Worm (Caenorhabditis elegans) whole organism, late embryonic: ENCODE measurements around the gene nspc-16.

Experiments
- ceh-18 ChIP-seq: sonication (generic microtip); optimal IDR thresholded peaks from 2 replicates; lab custom pipeline; 2016; ENCODE audit warnings: missing genetic modification characterization, missing compliant biosample characterization
- ceh-22 ChIP-seq: sonication (generic microtip); optimal IDR thresholded peaks from 2 replicates; lab custom pipeline; 2017; ENCODE audit warnings: missing biosample characterization, missing genetic modification characterization
- ceh-24 ChIP-seq: sonication (generic microtip); optimal IDR thresholded peaks from 2 replicates; lab custom pipeline; 2016; ENCODE audit warnings: mild to moderate bottlenecking, missing genetic modification characterization, missing compliant biosample characterization
- ceh-31 ChIP-seq: sonication (generic microtip); optimal IDR thresholded peaks from 2 replicates; lab custom pipeline; 2016; ENCODE audit warnings: missing genetic modification characterization, missing compliant biosample characterization
- che-1 ChIP-seq: sonication (generic microtip); optimal IDR thresholded peaks from 2 replicates; lab custom pipeline; 2016; ENCODE audit warnings: mild to moderate bottlenecking, missing genetic modification characterization, missing compliant biosample characterization
- dve-1 ChIP-seq: sonication (generic microtip); optimal IDR thresholded peaks from 2 replicates; lab custom pipeline; 2017; ENCODE audit warnings: antibody characterized with exemption, mild to moderate bottlenecking, missing genetic modification characterization, missing compliant biosample characterization
- elt-2 ChIP-seq: sonication (generic microtip); optimal IDR thresholded peaks from 2 replicates; lab custom pipeline; 2016; ENCODE audit warnings: missing genetic modification reagents, missing genetic modification characterization, missing compliant biosample characterization
- elt-4 ChIP-seq: sonication (generic microtip); optimal IDR thresholded peaks from 2 replicates; lab custom pipeline; 2016; ENCODE audit warnings: missing genetic modification characterization, missing compliant biosample characterization
- fax-1 ChIP-seq: sonication (generic microtip); optimal IDR thresholded peaks from 2 replicates; lab custom pipeline; 2016; ENCODE audit warnings: missing genotype, missing genetic modification characterization, missing compliant biosample characterization
- hlh-13 ChIP-seq: fragments of 200-800 bp; sonication (Bioruptor generic); optimal IDR thresholded peaks from 2 replicates; lab custom pipeline; 2018; ENCODE audit warnings: mild to moderate bottlenecking, missing genetic modification characterization, missing compliant biosample characterization
- hlh-6 ChIP-seq: sonication (generic microtip); optimal IDR thresholded peaks from 2 replicates; lab custom pipeline; 2016; ENCODE audit warnings: missing genotype, missing genetic modification characterization, missing compliant biosample characterization
- hlh-8 ChIP-seq: sonication (generic microtip); optimal IDR thresholded peaks from 2 replicates; lab custom pipeline; 2016; ENCODE audit warnings: missing genotype, missing genetic modification characterization, missing compliant biosample characterization
- lin-11 ChIP-seq: fragments of 200-800 bp; sonication (Bioruptor generic); optimal IDR thresholded peaks from 2 replicates; lab custom pipeline; 2018; ENCODE audit warnings: mild to moderate bottlenecking, missing genetic modification characterization, missing compliant biosample characterization
- madf-2 ChIP-seq: sonication (generic microtip); optimal IDR thresholded peaks from 2 replicates; lab custom pipeline; 2017; ENCODE audit warnings: missing genetic modification characterization, missing compliant biosample characterization
- nhr-11 ChIP-seq: fragments of 150-350 bp; optimal IDR thresholded peaks from 2 replicates; lab custom pipeline; 2014; ENCODE audit warnings: missing biosample characterization, missing genetic modification characterization
- pat-9 ChIP-seq: fragments of 200-800 bp; sonication (Bioruptor generic); optimal IDR thresholded peaks from 2 replicates; lab custom pipeline; 2018; ENCODE audit warnings: mild to moderate bottlenecking, missing genetic modification characterization, moderate library complexity, missing compliant biosample characterization
- pax-1 ChIP-seq: fragments of 150-350 bp; optimal IDR thresholded peaks from 2 replicates; lab custom pipeline; 2014; ENCODE audit warnings: missing biosample characterization, missing genetic modification characterization
- pha-2 ChIP-seq: sonication (generic microtip); optimal IDR thresholded peaks from 2 replicates; lab custom pipeline; 2017; ENCODE audit warnings: mild to moderate bottlenecking, missing genetic modification characterization, missing compliant biosample characterization
- sox-4 ChIP-seq: sonication (generic microtip); optimal IDR thresholded peaks from 2 replicates; lab custom pipeline; 2017; ENCODE audit warnings: mild to moderate bottlenecking, missing genetic modification characterization, inconsistent platforms, missing compliant biosample characterization
- tbx-2 ChIP-seq: sonication (generic microtip); optimal IDR thresholded peaks from 2 replicates; lab custom pipeline; 2016; ENCODE audit warnings: missing genetic modification characterization, missing compliant biosample characterization
- tbx-7 ChIP-seq: sonication (generic microtip); optimal IDR thresholded peaks from 2 replicates; lab custom pipeline; 2016; ENCODE audit warnings: missing genotype, missing genetic modification characterization, missing compliant biosample characterization

nspc-16 gene

ce11 chrX:14568258-14568763, 44.9 kb downstream of the nspc-16 start:
- TF ChIP-seq che-1: no peak
- TF ChIP-seq elt-4 (tag; lab: Kevin White, UChicago): no peak
- TF ChIP-seq elt-2 (tag; lab: Kevin White, UChicago): peak; percentile 14
- peak; percentile 7 for TF ChIP-seq dve-1 (tag; lab: Kevin White, UChicago)

ce11 chrX:14571277-14571676, 47.9 kb downstream of the nspc-16 start:
- TF ChIP-seq nhr-11 (no peak), hlh-6 (tag; lab: Kevin White, UChicago) (no peak), hlh-13 (GFP tag; lab: Kevin White, UChicago) (no peak), ceh-18 (tag; lab: Kevin White, UChicago) (no peak), ceh-24 (no peak), fax-1 (tag; lab: Kevin White, UChicago) (no peak), ceh-22 (peak; percentile 70), tbx-2 (tag; lab: Kevin White, UChicago) (peak; percentile 43), hlh-8 (no peak), pha-2 (tag; lab: Kevin White, UChicago) (peak; percentile 65), pat-9 (tag; lab: Kevin White, UChicago) (no peak), sox-4 (tag; lab: Kevin White, UChicago) (no peak), tbx-7 (tag; lab: Kevin White, UChicago) (no peak), ceh-31 (no peak), madf-2 (tag; lab: Kevin White, UChicago) (no peak), lin-11 (tag; lab: Kevin White, UChicago) (no peak)
- TF ChIP-seq, all 69 proteins: peak for 3

ce11 chrX:14572419-14572818, 49.0 kb downstream of the nspc-16 start, which contains the start of gene lron-1:
Gene lron-1, plus strand, starts transcription at chrX:14572719.
- TF ChIP-seq pax-1 (tag; lab: Kevin White, UChicago): no peak
